Worm (Caenorhabditis elegans) whole organism, late embryonic: Measurements from ENCODE around the gene ZK686.3.

ENCODE experiments used
- C08G9.2 ChIP-seq: sonication (generic microtip); optimal IDR thresholded peaks from 2 replicates; lab custom pipeline; 2016; ENCODE audit warnings: mild to moderate bottlenecking, missing genetic modification characterization, moderate library complexity, missing compliant biosample characterization
- C38D4.7 ChIP-seq: fragments of 200-800 bp; sonication (Bioruptor generic); optimal IDR thresholded peaks from 2 replicates; lab custom pipeline; 2018; ENCODE audit warnings: mild to moderate bottlenecking, missing genetic modification characterization, moderate library complexity, missing compliant biosample characterization
- T23F11.4 ChIP-seq: fragments of 200-800 bp; sonication (Bioruptor generic); optimal IDR thresholded peaks from 2 replicates; lab custom pipeline; 2018; ENCODE audit warnings: mild to moderate bottlenecking, missing genetic modification characterization, missing compliant biosample characterization
- Y22D7AL.16 ChIP-seq: sonication (generic microtip); optimal IDR thresholded peaks from 2 replicates; lab custom pipeline; 2016; ENCODE audit warnings: missing genetic modification characterization, missing compliant biosample characterization
- ama-1 ChIP-seq: fragments of 150-350 bp; optimal IDR thresholded peaks from 2 replicates; lab custom pipeline; 2014
- ceh-14 ChIP-seq: sonication (generic microtip); optimal IDR thresholded peaks from 2 replicates; lab custom pipeline; 2016; ENCODE audit warnings: missing genotype, missing genetic modification characterization, missing compliant biosample characterization
- ceh-18 ChIP-seq: sonication (generic microtip); optimal IDR thresholded peaks from 2 replicates; lab custom pipeline; 2016; ENCODE audit warnings: missing genetic modification characterization, missing compliant biosample characterization
- ceh-22 ChIP-seq: sonication (generic microtip); optimal IDR thresholded peaks from 2 replicates; lab custom pipeline; 2017; ENCODE audit warnings: missing biosample characterization, missing genetic modification characterization
- ceh-24 ChIP-seq: sonication (generic microtip); optimal IDR thresholded peaks from 2 replicates; lab custom pipeline; 2016; ENCODE audit warnings: mild to moderate bottlenecking, missing genetic modification characterization, missing compliant biosample characterization
- ceh-30 ChIP-seq: fragments of 150-350 bp; optimal IDR thresholded peaks from 2 replicates; lab custom pipeline; 2014; ENCODE audit warnings: missing biosample characterization, missing genetic modification characterization
- ceh-31 ChIP-seq: sonication (generic microtip); optimal IDR thresholded peaks from 2 replicates; lab custom pipeline; 2016; ENCODE audit warnings: missing genetic modification characterization, missing compliant biosample characterization
- ceh-34 ChIP-seq: sonication (generic microtip); optimal IDR thresholded peaks from 2 replicates; lab custom pipeline; 2016; ENCODE audit warnings: mild to moderate bottlenecking, missing genetic modification characterization, missing compliant biosample characterization
- ceh-48 ChIP-seq: sonication (generic microtip); optimal IDR thresholded peaks from 2 replicates; lab custom pipeline; 2016; ENCODE audit warnings: missing genetic modification characterization, inconsistent platforms, missing compliant biosample characterization
- ceh-6 ChIP-seq: fragments of 200-800 bp; sonication (Bioruptor generic); optimal IDR thresholded peaks from 2 replicates; lab custom pipeline; 2018; ENCODE audit warnings: mild to moderate bottlenecking, missing genetic modification characterization, missing compliant biosample characterization
- ceh-9 ChIP-seq: sonication (generic microtip); optimal IDR thresholded peaks from 2 replicates; lab custom pipeline; 2016; ENCODE audit warnings: mild to moderate bottlenecking, missing genetic modification characterization, inconsistent platforms, missing compliant biosample characterization
- dmd-4 ChIP-seq: sonication (generic microtip); optimal IDR thresholded peaks from 2 replicates; lab custom pipeline; 2016; ENCODE audit warnings: borderline replicate concordance, missing genetic modification characterization, missing compliant biosample characterization
- eyg-1 ChIP-seq: sonication (generic microtip); optimal IDR thresholded peaks from 2 replicates; lab custom pipeline; 2016; ENCODE audit warnings: missing genotype, missing genetic modification characterization, missing compliant biosample characterization
- hlh-6 ChIP-seq: sonication (generic microtip); optimal IDR thresholded peaks from 2 replicates; lab custom pipeline; 2016; ENCODE audit warnings: missing genotype, missing genetic modification characterization, missing compliant biosample characterization
- hlh-8 ChIP-seq: sonication (generic microtip); optimal IDR thresholded peaks from 2 replicates; lab custom pipeline; 2016; ENCODE audit warnings: missing genotype, missing genetic modification characterization, missing compliant biosample characterization
- lin-11 ChIP-seq: fragments of 200-800 bp; sonication (Bioruptor generic); optimal IDR thresholded peaks from 2 replicates; lab custom pipeline; 2018; ENCODE audit warnings: mild to moderate bottlenecking, missing genetic modification characterization, missing compliant biosample characterization
- mec-3 ChIP-seq: sonication (generic microtip); optimal IDR thresholded peaks from 2 replicates; lab custom pipeline; 2016; ENCODE audit warnings: borderline replicate concordance, missing genetic modification characterization, missing compliant biosample characterization
- nfya-1 ChIP-seq: sonication (generic microtip); optimal IDR thresholded peaks from 2 replicates; lab custom pipeline; 2017; ENCODE audit warnings: missing genetic modification characterization, mild to moderate bottlenecking, missing compliant biosample characterization, antibody characterized with exemption, moderate library complexity
- nhr-11 ChIP-seq: fragments of 150-350 bp; optimal IDR thresholded peaks from 2 replicates; lab custom pipeline; 2014; ENCODE audit warnings: missing biosample characterization, missing genetic modification characterization
- nhr-232 ChIP-seq: sonication (generic microtip); optimal IDR thresholded peaks from 2 replicates; lab custom pipeline; 2016; ENCODE audit warnings: missing genetic modification characterization, missing compliant biosample characterization
- npax-4 ChIP-seq: sonication (generic microtip); optimal IDR thresholded peaks from 2 replicates; lab custom pipeline; 2016; ENCODE audit warnings: missing genetic modification characterization, missing compliant biosample characterization
- pha-2 ChIP-seq: sonication (generic microtip); optimal IDR thresholded peaks from 2 replicates; lab custom pipeline; 2017; ENCODE audit warnings: mild to moderate bottlenecking, missing genetic modification characterization, missing compliant biosample characterization
- ref-2 ChIP-seq: sonication (generic microtip); optimal IDR thresholded peaks from 2 replicates; lab custom pipeline; 2016; ENCODE audit warnings: missing genetic modification characterization, missing compliant biosample characterization
- rnt-1 ChIP-seq: sonication (generic microtip); optimal IDR thresholded peaks from 2 replicates; lab custom pipeline; 2016; ENCODE audit warnings: missing genetic modification characterization, missing compliant biosample characterization
- sdc-2 ChIP-seq: sonication (generic microtip); optimal IDR thresholded peaks from 2 replicates; lab custom pipeline; 2016; ENCODE audit warnings: missing genotype, missing genetic modification characterization, missing compliant biosample characterization
- tbx-2 ChIP-seq: sonication (generic microtip); optimal IDR thresholded peaks from 2 replicates; lab custom pipeline; 2016; ENCODE audit warnings: missing genetic modification characterization, missing compliant biosample characterization
- unc-55 ChIP-seq: sonication (generic microtip); optimal IDR thresholded peaks from 2 replicates; lab custom pipeline; 2017; ENCODE audit warnings: missing biosample characterization, missing genetic modification reagents, missing genetic modification characterization
- zip-5 ChIP-seq: sonication (generic microtip); optimal IDR thresholded peaks from 2 replicates; lab custom pipeline; 2016; ENCODE audit warnings: missing genetic modification characterization, missing compliant biosample characterization
- ztf-16 ChIP-seq: sonication (generic microtip); optimal IDR thresholded peaks from 2 replicates; lab custom pipeline; 2017; ENCODE audit warnings: missing genetic modification characterization, missing compliant biosample characterization

Gene ZK686.3

DNA sequence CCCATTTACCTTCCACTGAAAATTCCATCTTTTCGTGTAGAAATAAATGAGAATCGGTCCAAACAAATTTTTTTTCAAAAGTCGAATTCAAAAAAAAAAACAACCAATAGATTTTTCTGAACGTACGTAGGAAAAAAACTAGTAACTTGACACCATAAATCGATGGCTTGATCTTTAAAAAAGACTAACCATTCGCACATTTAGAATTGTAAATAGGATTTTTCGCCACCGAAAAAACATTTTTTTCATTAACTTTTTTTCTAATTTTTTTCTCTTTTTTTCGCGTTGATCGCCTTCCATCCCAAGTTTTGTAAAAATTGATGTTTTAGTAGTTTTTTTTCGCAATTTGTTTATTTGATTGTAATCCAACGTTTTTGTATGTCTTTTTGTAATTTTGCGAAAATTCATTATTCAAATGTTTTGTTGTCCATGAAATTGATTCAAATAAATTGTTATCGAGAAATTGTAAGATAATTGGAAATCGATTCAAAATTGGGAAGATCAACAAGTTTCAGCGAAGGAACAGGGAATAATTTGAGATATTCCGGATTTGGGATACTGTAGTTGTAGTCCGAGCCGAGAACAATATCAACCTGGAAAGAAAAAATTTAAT lies 31.1 kb downstream of the ZK686.3 start:
- no peak for TF ChIP-seq ceh-48 (tag; lab: Kevin White, UChicago)
- peak; percentile 19 for TF ChIP-seq ceh-34 (tag; lab: Kevin White, UChicago)

ce11 chrIII:7736806-7737205 lies 32.1 kb downstream of the ZK686.3 start:
- TF ChIP-seq ztf-16 = no peak
- no peak for TF ChIP-seq ceh-24 (tag; lab: Kevin White, UChicago)
- TF ChIP-seq ceh-14 = no peak
- TF ChIP-seq pha-2 (tag; lab: Kevin White, UChicago) = peak; percentile 25

ce11 chrIII:7736003-7736402 lies 32.9 kb downstream of the ZK686.3 start:
- no peak for TF ChIP-seq dmd-4 (tag; lab: Kevin White, UChicago)
- TF ChIP-seq lin-11 = no peak
- TF ChIP-seq unc-55 (GFP tag; lab: Kevin White, UChicago) = no peak
- TF ChIP-seq nhr-11 = no peak
- TF ChIP-seq C38D4.7 (GFP tag; lab: Kevin White, UChicago) = no peak
- no peak for TF ChIP-seq nhr-232 (tag; lab: Kevin White, UChicago)
- no peak for TF ChIP-seq ama-1
- TF ChIP-seq sdc-2 = no peak
- no peak for TF ChIP-seq npax-4 (tag; lab: Kevin White, UChicago)
- no peak for TF ChIP-seq hlh-8 (tag; lab: Kevin White, UChicago)
- no peak for TF ChIP-seq ceh-9 (tag; lab: Kevin White, UChicago)
- TF ChIP-seq hlh-6 = no peak
- TF ChIP-seq ceh-6 = no peak
- TF ChIP-seq ceh-18 (tag; lab: Kevin White, UChicago) = no peak
- no peak for TF ChIP-seq rnt-1 (tag; lab: Kevin White, UChicago)
- TF ChIP-seq, all 69 proteins: peak for 0

DNA sequence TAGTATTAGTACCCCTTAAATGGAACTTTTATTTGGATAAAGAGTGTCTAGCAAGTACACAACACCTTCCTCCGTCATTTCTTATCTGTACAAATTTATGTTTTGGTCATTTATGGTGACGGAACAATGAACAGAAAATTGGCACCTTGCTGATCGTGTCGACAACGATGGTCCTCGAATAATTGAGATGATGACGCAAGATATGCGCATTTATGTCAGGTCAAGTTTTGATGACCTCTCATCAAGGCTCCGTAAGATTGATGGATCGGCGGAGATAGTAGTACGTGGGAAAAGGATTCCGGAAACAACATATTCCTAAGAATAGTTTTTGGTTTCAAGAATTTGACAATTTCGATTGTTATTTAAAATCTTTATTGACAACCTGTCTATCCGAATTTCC lies 34.8 kb downstream of the ZK686.3 start:
- TF ChIP-seq unc-55 (GFP tag; lab: Kevin White, UChicago) = peak; percentile 79
- TF ChIP-seq T23F11.4 (GFP tag; lab: Kevin White, UChicago) = no peak
- no peak for TF ChIP-seq eyg-1
- TF ChIP-seq mec-3 (tag; lab: Kevin White, UChicago) = no peak
- TF ChIP-seq zip-5 (tag; lab: Kevin White, UChicago) = no peak
- peak; percentile 20 for TF ChIP-seq tbx-2 (tag; lab: Kevin White, UChicago)
- no peak for TF ChIP-seq Y22D7AL.16 (tag; lab: Kevin White, UChicago)
- TF ChIP-seq, all 69 proteins: peak for 2

- TF ChIP-seq nhr-232 (tag; lab: Kevin White, UChicago) (no peak), npax-4 (tag; lab: Kevin White, UChicago) (no peak), ceh-31 (tag; lab: Kevin White, UChicago) (peak; percentile 2), pha-2 (tag; lab: Kevin White, UChicago) (no peak), nfya-1 (tag; lab: Kevin White, UChicago) (peak; percentile 2), lin-11 (no peak), ref-2 (tag; lab: Kevin White, UChicago) (no peak)
Measured at ce11 chrIII:7733563-7733962, 35.3 kb downstream of the ZK686.3 start.

- TF ChIP-seq tbx-2 (tag; lab: Kevin White, UChicago) (no peak), ceh-9 (tag; lab: Kevin White, UChicago) (no peak), ceh-22 (tag; lab: Kevin White, UChicago) (no peak), ceh-30 (tag; lab: Kevin White, UChicago) (no peak), C08G9.2 (tag; lab: Kevin White, UChicago) (no peak)
Measured at ce11 chrIII:7731085-7731484, 37.8 kb downstream of the ZK686.3 start.
